Fruit fly (Drosophila melanogaster): ENCODE measurements around the gene CG18814.

Gene CG18814

dm6 chr3L:16351770-16352429 is 17.7 kb upstream of the CG18814 start, which contains the start of the genes Golgin104 and Tcs3 (continued):
- TF ChIP-seq Fer3 (tag; optimal IDR thresholded peaks at IDR 0.05), result no peak
- TF ChIP-seq Sry-δ (GFP tag; optimal IDR thresholded peaks at IDR 0.05), result peak; percentile 16
- no peak for TF ChIP-seq CG16815 (GFP tag; optimal IDR thresholded peaks at IDR 0.05)
- TF ChIP-seq Ets97D (GFP tag; optimal IDR thresholded peaks at IDR 0.05), result peak; percentile 26
- peak in 1 of 2 experiments; percentile 3 for TF ChIP-seq Pdp1 (GFP tag; optimal IDR thresholded peaks at IDR 0.05)
- TF ChIP-seq stwl (tag; optimal IDR thresholded peaks at IDR 0.05), result peak; percentile 75
- TF ChIP-seq CG12659 (GFP tag; optimal IDR thresholded peaks at IDR 0.05), result peak; percentile 26
- peak; percentile 73 for TF ChIP-seq zen (tag; optimal IDR thresholded peaks at IDR 0.05)
- no peak for TF ChIP-seq ham (GFP tag; IDR thresholded peaks at IDR 0.05)
- peak; percentile 31 for TF ChIP-seq Myb (GFP tag; optimal IDR thresholded peaks at IDR 0.05)
- peak; percentile 69 for TF ChIP-seq Sin3A (optimal IDR thresholded peaks at IDR 0.05)
- no peak for TF ChIP-seq CG7786 (GFP tag; optimal IDR thresholded peaks at IDR 0.05)
- peak; percentile 89 for TF ChIP-seq CG9797 (GFP tag; optimal IDR thresholded peaks at IDR 0.05)
- TF ChIP-seq bigmax (GFP tag; optimal IDR thresholded peaks at IDR 0.05), result peak; percentile 40
- peak; percentile 21 for TF ChIP-seq BEAF-32 (GFP tag; optimal IDR thresholded peaks at IDR 0.05)
- peak; percentile 49; the same call in 1 of the 2 replicates for TF ChIP-seq CG13287 (GFP tag; IDR thresholded peaks at IDR 0.05; ENCODE audit: partially characterized antibody)
- TF ChIP-seq CG34422 (GFP tag; IDR thresholded peaks at IDR 0.05), result peak; percentile 49; the same call in 1 of the 3 replicates
- TF ChIP-seq otp (GFP tag; IDR thresholded peaks at IDR 0.05), result 0 out of 3 replicates have a peak, but pooled peaks have one; percentile 21
- TF ChIP-seq CG12104 (GFP tag; optimal IDR thresholded peaks at IDR 0.05), result no peak
- no peak for TF ChIP-seq Drgx (GFP tag; IDR thresholded peaks at IDR 0.05)
- peak; percentile 8 for TF ChIP-seq nmo (GFP tag; optimal IDR thresholded peaks at IDR 0.05)
- peak; percentile 32 for TF ChIP-seq CHES-1-like (GFP tag; optimal IDR thresholded peaks at IDR 0.05)
- TF ChIP-seq trem (tag; optimal IDR thresholded peaks at IDR 0.05), result peak; percentile 99
- TF ChIP-seq vvl (GFP tag; IDR thresholded peaks at IDR 0.05), result peak; percentile 19; the same call in 1 of the 2 replicates
- TF ChIP-seq Rfx (GFP tag; IDR thresholded peaks at IDR 0.05), result no peak; the same call in 1 of the 2 replicates
- peak; percentile 63 for TF ChIP-seq HmgZ (tag; optimal IDR thresholded peaks at IDR 0.05)
- peak; percentile 52 for TF ChIP-seq kah (GFP tag; optimal IDR thresholded peaks at IDR 0.05)
- TF ChIP-seq Scr (GFP tag; IDR thresholded peaks at IDR 0.05; ENCODE audit: partially characterized antibody), result peak; percentile 38; the same call in 1 of the 2 replicates

- TF ChIP-seq Med (GFP tag) (peak; percentile 57), CG8388 (GFP tag; optimal IDR thresholded peaks at IDR 0.05) (no peak), ERR (GFP tag; optimal IDR thresholded peaks at IDR 0.05) (no peak), Pdp1 (GFP tag; optimal IDR thresholded peaks at IDR 0.05) (peak in 1 of 2 experiments; percentile 0)
Observed at dm6 chr3L:16354197-16354596, 15.4 kb upstream of the CG18814 start, which contains the start of gene Pdh. Gene Pdh, minus strand, starts transcription at chr3L:16354297.

dm6 chr3L:16356171-16356765 is 13.4 kb upstream of the CG18814 start:
- TF ChIP-seq GATAe (GFP tag; conservative IDR thresholded peaks at IDR 0.05) (0 out of 2 replicates have a peak, but pooled peaks have one; percentile 15), CG34224 (GFP tag; IDR thresholded peaks at IDR 0.05; ENCODE audit: partially characterized antibody) (peak; percentile 41; the same call in 1 of the 3 replicates), B-H2 (GFP tag; optimal IDR thresholded peaks at IDR 0.05) (peak; percentile 46), CG6254 (GFP tag; optimal IDR thresholded peaks at IDR 0.05) (no peak), CG8290 (GFP tag; optimal IDR thresholded peaks at IDR 0.05) (no peak), CG8290 (tag; optimal IDR thresholded peaks at IDR 0.05) (peak in 1 of 2 experiments; percentile 48), exex (tag; optimal IDR thresholded peaks at IDR 0.05) (peak; percentile 87), sc (optimal IDR thresholded peaks at IDR 0.05) (no peak), sc (GFP tag; optimal IDR thresholded peaks at IDR 0.05) (no peak), Fer1 (GFP tag; optimal IDR thresholded peaks at IDR 0.05) (peak; percentile 25), CG4360 (GFP tag; IDR thresholded peaks at IDR 0.05) (no peak), CG14710 (tag; optimal IDR thresholded peaks at IDR 0.05) (no peak), CG10543 (GFP tag; optimal IDR thresholded peaks at IDR 0.05) (peak; percentile 11), gcm (GFP tag; optimal IDR thresholded peaks at IDR 0.05) (no peak), CG13775 (GFP tag; optimal IDR thresholded peaks at IDR 0.05) (no peak), CG34376 (GFP tag; optimal IDR thresholded peaks at IDR 0.05) (peak; percentile 93)

Data from whole organism, embryonic.